Fruit fly (Drosophila melanogaster) whole organism, embryonic: ENCODE measurements around the gene HDAC6.

Experiments
- Adf1 ChIP-seq: fragments of 200-800 bp; sonication (Bioruptor generic); IDR thresholded peaks from 2 replicates; pipeline ENCODE4 v1.3.6; 2022; ENCODE audit warnings: missing biosample characterization, missing genetic modification characterization
- CG10462 ChIP-seq: fragments of 200-800 bp; sonication (Bioruptor generic); optimal IDR thresholded peaks from 2 replicates; lab custom pipeline; 2016; ENCODE audit warnings: missing biosample characterization, missing genetic modification characterization
- CG11093 ChIP-seq: fragments of 200-800 bp; sonication (Bioruptor generic); IDR thresholded peaks from 3 replicates; pipeline ENCODE4 v1.3.6; 2022; ENCODE audit warnings: missing biosample characterization, missing genetic modification characterization
- CG11247 ChIP-seq: fragments of 200-800 bp; sonication (Bioruptor generic); IDR thresholded peaks from 2 replicates; pipeline ENCODE4 v1.3.6; 2022; ENCODE audit warnings: missing biosample characterization, missing genetic modification characterization
- CG11695 ChIP-seq: fragments of 200-800 bp; sonication (Bioruptor generic); IDR thresholded peaks from 3 replicates; pipeline ENCODE4 v1.3.6; 2022; ENCODE audit warnings: missing biosample characterization, missing genetic modification characterization
- CG12155 ChIP-seq: fragments of 200-800 bp; sonication (Bioruptor generic); optimal IDR thresholded peaks from 3 replicates; lab custom pipeline; 2016; ENCODE audit warnings: missing biosample characterization, missing genetic modification characterization
- CG12236 ChIP-seq: fragments of 200-800 bp; sonication (Bioruptor generic); optimal IDR thresholded peaks from 2 replicates; lab custom pipeline; 2016; ENCODE audit warnings: missing biosample characterization, missing genetic modification characterization
- CG13894 ChIP-seq: fragments of 200-800 bp; sonication (Bioruptor generic); optimal IDR thresholded peaks from 3 replicates; lab custom pipeline; 2018; ENCODE audit warnings: missing biosample characterization, mild to moderate bottlenecking, missing genetic modification characterization, moderate library complexity
- CG1647 ChIP-seq: fragments of 200-800 bp; sonication (Bioruptor generic); optimal IDR thresholded peaks from 3 replicates; lab custom pipeline; 2016; ENCODE audit warnings: missing biosample characterization, missing genetic modification characterization
- CG17612 ChIP-seq: fragments of 200-800 bp; sonication (Bioruptor generic); IDR thresholded peaks from 2 replicates; pipeline ENCODE4 v1.3.6; 2022; ENCODE audit warnings: missing biosample characterization, missing genetic modification characterization
- CG2712 ChIP-seq: fragments of 200-800 bp; optimal IDR thresholded peaks from 3 replicates; lab custom pipeline; 2019; ENCODE audit warnings: missing biosample characterization, mild to moderate bottlenecking, missing genetic modification characterization, moderate library complexity
- CG3065 ChIP-seq: fragments of 200-800 bp; sonication (Bioruptor generic); optimal IDR thresholded peaks from 2 replicates; lab custom pipeline; 2016; ENCODE audit warnings: missing biosample characterization, missing genetic modification characterization
- CG3163 ChIP-seq: fragments of 200-800 bp; sonication (Bioruptor generic); optimal IDR thresholded peaks from 3 replicates; lab custom pipeline; 2016; ENCODE audit warnings: missing biosample characterization, missing genetic modification characterization
- D ChIP-seq, 2 experiments: fragments of 200-800 bp in 1 of 2; fragments of >200 bp in 1 of 2; sonication (Bioruptor generic) in 1 of 2; optimal IDR thresholded peaks; 2 replicates in 1 of 2; 3 replicates in 1 of 2; lab custom pipeline; 2017; ENCODE audit warnings: mild to moderate bottlenecking in 1 of 2, missing biosample characterization in 1 of 2, missing genetic modification characterization in 1 of 2, missing genetic modification reagents in 1 of 2
- Deaf1 ChIP-seq: fragments of 200-800 bp; optimal IDR thresholded peaks from 3 replicates; lab custom pipeline; 2019; ENCODE audit warnings: missing biosample characterization, mild to moderate bottlenecking, missing genetic modification characterization, moderate library complexity
- Dek ChIP-seq: fragments of 200-800 bp; sonication (Bioruptor generic); optimal IDR thresholded peaks from 3 replicates; lab custom pipeline; 2019; ENCODE audit warnings: missing biosample characterization, mild to moderate bottlenecking, missing genetic modification characterization, moderate library complexity
- Hand ChIP-seq: fragments of 200-800 bp; sonication (Bioruptor generic); optimal IDR thresholded peaks from 2 replicates; lab custom pipeline; 2017; ENCODE audit warnings: mild to moderate bottlenecking, missing biosample characterization, missing genetic modification reagents, missing genetic modification characterization
- Hr3 ChIP-seq: fragments of 200-800 bp; sonication (Bioruptor generic); optimal IDR thresholded peaks from 3 replicates; lab custom pipeline; 2016; ENCODE audit warnings: missing biosample characterization, missing genetic modification characterization
- Jarid2 ChIP-seq: fragments of 200-800 bp; sonication (Bioruptor generic); optimal IDR thresholded peaks from 3 replicates; lab custom pipeline; 2017; ENCODE audit warnings: mild to moderate bottlenecking, missing biosample characterization, missing genetic modification reagents, missing genetic modification characterization
- Med ChIP-seq: fragments of 200-800 bp; sonication (Bioruptor generic); peaks from one replicate; lab custom pipeline; 2016; ENCODE audit warnings: missing biosample characterization, missing genetic modification characterization, mild to moderate bottlenecking, inconsistent platforms, moderate library complexity
- Meics ChIP-seq: fragments of 200-800 bp; sonication (Bioruptor generic); optimal IDR thresholded peaks from 2 replicates; lab custom pipeline; 2017; ENCODE audit warnings: missing biosample characterization, mild to moderate bottlenecking, missing genetic modification characterization
- Nf-YC ChIP-seq: fragments of 200-800 bp; optimal IDR thresholded peaks from 3 replicates; lab custom pipeline; 2019; ENCODE audit warnings: missing biosample characterization, mild to moderate bottlenecking, missing genetic modification characterization, moderate library complexity
- Pdp1 ChIP-seq, 2 experiments: fragments of 200-800 bp; sonication (Bioruptor generic); optimal IDR thresholded peaks; 3 replicates each; lab custom pipeline; 2016; ENCODE audit warnings: missing biosample characterization in 2 of 2, missing genetic modification characterization in 2 of 2, mild to moderate bottlenecking in 1 of 2, moderate library complexity in 1 of 2
- Rfx ChIP-seq: fragments of 200-800 bp; sonication (Bioruptor generic); IDR thresholded peaks from 2 replicates; pipeline ENCODE4 v1.3.6; 2022; ENCODE audit warnings: missing biosample characterization, missing genetic modification characterization
- Sox102F ChIP-seq: fragments of 200-800 bp; sonication (Bioruptor generic); optimal IDR thresholded peaks from 2 replicates; lab custom pipeline; 2018; ENCODE audit warnings: missing biosample characterization, mild to moderate bottlenecking, missing genetic modification characterization, moderate library complexity
- abd-A ChIP-seq: fragments of 200-800 bp; sonication (Bioruptor generic); optimal IDR thresholded peaks from 3 replicates; lab custom pipeline; 2019; ENCODE audit warnings: missing biosample characterization, mild to moderate bottlenecking, missing genetic modification characterization, moderate library complexity
- br ChIP-seq: fragments of >200 bp; optimal IDR thresholded peaks from 2 replicates; lab custom pipeline; 2017
- cg ChIP-seq: fragments of 200-800 bp; sonication (Bioruptor generic); optimal IDR thresholded peaks from 3 replicates; lab custom pipeline; 2019; ENCODE audit warnings: missing biosample characterization, mild to moderate bottlenecking, missing genetic modification characterization, moderate library complexity
- chinmo ChIP-seq: fragments of 200-800 bp; sonication (Bioruptor generic); IDR thresholded peaks from 4 replicates; pipeline ENCODE4 v1.3.6; 2022; ENCODE audit warnings: missing biosample characterization, missing genetic modification characterization; ENCODE audit not compliant: partially characterized antibody
- ci ChIP-seq: fragments of 200-800 bp; sonication (Bioruptor generic); IDR thresholded peaks from 3 replicates; pipeline ENCODE4 v1.3.6; 2022; ENCODE audit warnings: missing biosample characterization, missing genetic modification characterization
- corto ChIP-seq: fragments of 200-800 bp; sonication (Bioruptor generic); optimal IDR thresholded peaks from 2 replicates; lab custom pipeline; 2016; ENCODE audit warnings: missing biosample characterization, mild to moderate bottlenecking, missing genetic modification characterization, moderate library complexity
- da ChIP-seq: fragments of 200-800 bp; sonication (Bioruptor generic); optimal IDR thresholded peaks from 2 replicates; lab custom pipeline; 2016; ENCODE audit warnings: missing biosample characterization, missing genetic modification characterization
- danr ChIP-seq: fragments of 200-800 bp; sonication (Bioruptor generic); IDR thresholded peaks from 2 replicates; pipeline ENCODE4 v1.3.6; 2022; ENCODE audit warnings: missing biosample characterization, missing genetic modification characterization
- jumu ChIP-seq: fragments of 200-800 bp; sonication (Bioruptor generic); optimal IDR thresholded peaks from 3 replicates; lab custom pipeline; 2016; ENCODE audit warnings: missing biosample characterization, missing genetic modification characterization
- lmd ChIP-seq: fragments of 200-800 bp; sonication (Bioruptor generic); IDR thresholded peaks from 2 replicates; pipeline ENCODE4 v1.3.6; 2022; ENCODE audit warnings: missing biosample characterization, missing genetic modification characterization
- lola ChIP-seq, 3 experiments: fragments of >200 bp in 2 of 3; fragments of 200-800 bp in 1 of 3; sonication (Bioruptor generic) in 1 of 3; optimal IDR thresholded peaks; 2 replicates each; lab custom pipeline; 2017 to 2019; ENCODE audit warnings: missing biosample characterization in 3 of 3, missing genetic modification characterization in 3 of 3, mild to moderate bottlenecking in 1 of 3, moderate library complexity in 1 of 3
- nom ChIP-seq: fragments of 200-800 bp; sonication (Bioruptor generic); optimal IDR thresholded peaks from 2 replicates; lab custom pipeline; 2017; ENCODE audit warnings: missing biosample characterization, missing genetic modification characterization, mild to moderate bottlenecking, moderate library complexity, missing genetic modification reagents
- peb ChIP-seq: fragments of 200-800 bp; sonication (Bioruptor generic); IDR thresholded peaks from 2 replicates; pipeline ENCODE4 v1.3.6; 2022; ENCODE audit warnings: missing biosample characterization, missing genetic modification characterization
- pfk ChIP-seq: fragments of 200-800 bp; sonication (Bioruptor generic); optimal IDR thresholded peaks from 2 replicates; lab custom pipeline; 2018; ENCODE audit warnings: missing biosample characterization, mild to moderate bottlenecking, missing genetic modification characterization, moderate library complexity
- pros ChIP-seq: fragments of 200-800 bp; sonication (Bioruptor generic); optimal IDR thresholded peaks from 3 replicates; lab custom pipeline; 2019; ENCODE audit warnings: missing biosample characterization, mild to moderate bottlenecking, missing genetic modification characterization, moderate library complexity
- run ChIP-seq: fragments of 200-800 bp; sonication (Bioruptor generic); optimal IDR thresholded peaks from 3 replicates; lab custom pipeline; 2018; ENCODE audit warnings: missing biosample characterization, mild to moderate bottlenecking, missing genetic modification characterization
- trem ChIP-seq: fragments of 200-800 bp; optimal IDR thresholded peaks from 3 replicates; lab custom pipeline; 2019; ENCODE audit warnings: missing biosample characterization, mild to moderate bottlenecking, missing genetic modification characterization, moderate library complexity
- vnd ChIP-seq: fragments of 200-800 bp; sonication (Bioruptor generic); IDR thresholded peaks from 3 replicates; pipeline ENCODE4 v1.3.6; 2022; ENCODE audit warnings: missing biosample characterization, missing genetic modification characterization; ENCODE audit not compliant: partially characterized antibody
- z ChIP-seq: fragments of 200-800 bp; sonication (Bioruptor generic); IDR thresholded peaks from 3 replicates; pipeline ENCODE4 v1.3.6; 2022; ENCODE audit warnings: missing biosample characterization, missing genetic modification characterization

The HDAC6 gene

dm6 chrX:15296969-15297816 is 35.9 kb upstream of the HDAC6 start, which contains the start of gene gce (continued):
- peak; percentile 42 for TF ChIP-seq Hr3 (GFP tag; lab: Kevin White, UChicago)
- TF ChIP-seq Meics (GFP tag; lab: Kevin White, UChicago), result peak; percentile 77
- peak; percentile 5 for TF ChIP-seq run (tag; lab: Kevin White, UChicago)
- peak; percentile 38 for TF ChIP-seq Dek (tag; lab: Kevin White, UChicago)
- TF ChIP-seq CG11093, result 0 out of 3 replicates have a peak, but pooled peaks have one; percentile 15
- peak; percentile 48 for TF ChIP-seq Rfx (GFP tag; lab: Robert Waterston, UW)
- peak; percentile 41 for TF ChIP-seq Hand
- TF ChIP-seq Nf-YC (tag; lab: Kevin White, UChicago), result peak; percentile 60
- TF ChIP-seq vnd (GFP tag; lab: Robert Waterston, UW), result no peak
- TF ChIP-seq Jarid2 (GFP tag; lab: Kevin White, UChicago), result peak; percentile 19
- TF ChIP-seq chinmo, result 0 out of 4 replicates have a peak, but pooled peaks have one; percentile 44
- no peak for TF ChIP-seq lmd (GFP tag; lab: Robert Waterston, UW)

dm6 chrX:15297963-15298297 is 35.2 kb upstream of the HDAC6 start:
- TF ChIP-seq abd-A (tag; lab: Kevin White, UChicago) (no peak), Deaf1 (tag; lab: Kevin White, UChicago) (no peak), Adf1 (GFP tag; lab: Robert Waterston, UW) (peak; percentile 82), cg (GFP tag; lab: Kevin White, UChicago) (peak; percentile 86), nom (GFP tag; lab: Kevin White, UChicago) (no peak), chinmo (0 out of 4 replicates have a peak, but pooled peaks have one; percentile 7), lola (GFP tag; optimal IDR thresholded peaks at IDR 0.05; lab: Kevin White, UChicago) (peak in 1 of 3 experiments; percentile 61), br (no peak), pfk (GFP tag; lab: Kevin White, UChicago) (peak; percentile 84), Pdp1 (GFP tag; optimal IDR thresholded peaks at IDR 0.05; lab: Kevin White, UChicago) (peak in 1 of 2 experiments; percentile 94), z (peak; percentile 87)

- TF ChIP-seq da (GFP tag; lab: Kevin White, UChicago) (no peak), CG17612 (GFP tag; lab: Robert Waterston, UW) (peak; percentile 84), CG3065 (peak; percentile 90), CG11247 (GFP tag; lab: Robert Waterston, UW) (peak; percentile 94), CG12236 (GFP tag; lab: Kevin White, UChicago) (peak; percentile 11), CG12155 (GFP tag; lab: Kevin White, UChicago) (peak; percentile 93), Nf-YC (tag; lab: Kevin White, UChicago) (peak; percentile 92), corto (GFP tag; lab: Kevin White, UChicago) (no peak), CG1647 (GFP tag; lab: Kevin White, UChicago) (peak; percentile 52), peb (GFP tag; lab: Robert Waterston, UW) (peak; percentile 94), CG11695 (GFP tag; lab: Robert Waterston, UW) (peak; percentile 99), CG3163 (GFP tag; lab: Kevin White, UChicago) (peak; percentile 57), trem (tag; lab: Kevin White, UChicago) (peak; percentile 92), CG13894 (tag; lab: Kevin White, UChicago) (peak; percentile 95), CG10462 (GFP tag; lab: Kevin White, UChicago) (peak; percentile 93), pros (GFP tag; lab: Kevin White, UChicago) (peak; percentile 61), jumu (peak; percentile 58), Sox102F (GFP tag; lab: Kevin White, UChicago) (peak; percentile 98), CG2712 (tag; lab: Kevin White, UChicago) (peak; percentile 97), ci (peak; percentile 94), Med (GFP tag; lab: Kevin White, UChicago) (peak; percentile 90), D (optimal IDR thresholded peaks at IDR 0.05; lab: Kevin White, UChicago) (no peak), D (GFP tag; optimal IDR thresholded peaks at IDR 0.05; lab: Kevin White, UChicago) (peak; percentile 97), danr (GFP tag; lab: Robert Waterston, UW) (peak; percentile 96)
Observed at dm6 chrX:15298298-15299069, 34.6 kb upstream of the HDAC6 start.
